Worm (Caenorhabditis elegans) whole organism, dauer: ENCODE measurements around the gene C32D5.12.

Experiments
- unc-62 ChIP-seq: sonication (generic microtip); optimal IDR thresholded peaks from 2 replicates; lab custom pipeline; 2017; ENCODE audit warnings: missing biosample characterization, missing genetic modification reagents, missing genetic modification characterization

Gene C32D5.12

ce11 chrII:6343893-6344292 lies 14.9 kb downstream of the C32D5.12 start, which contains the start of gene txt-18:
TSS of gene txt-18 (plus strand) at chrII:6344072.
- TF ChIP-seq unc-62 (GFP tag; lab: Kevin White, UChicago) = no peak

- no peak for TF ChIP-seq unc-62 (GFP tag; lab: Kevin White, UChicago)
Measured at ce11 chrII:6342455-6342854, 16.4 kb downstream of the C32D5.12 start.

- TF ChIP-seq unc-62 (GFP tag; lab: Kevin White, UChicago) = no peak
Measured at ce11 chrII:6341076-6341475, 17.7 kb downstream of the C32D5.12 start.

- no peak for TF ChIP-seq unc-62 (GFP tag; lab: Kevin White, UChicago)
Measured at ce11 chrII:6339948-6340347, 18.9 kb downstream of the C32D5.12 start, which contains the start of gene C32D5.7. TSS of gene C32D5.7 (minus strand) at chrII:6340048.

- no peak for TF ChIP-seq unc-62 (GFP tag; lab: Kevin White, UChicago)
Measured at ce11 chrII:6339511-6339910, 19.3 kb downstream of the C32D5.12 start.

- TF ChIP-seq unc-62 (GFP tag; lab: Kevin White, UChicago) = no peak
Measured at ce11 chrII:6335358-6335757, 23.4 kb downstream of the C32D5.12 start, which contains the start of gene C32D5.14. TSS of gene C32D5.14 (plus strand) at chrII:6335488.

- no peak for TF ChIP-seq unc-62 (GFP tag; lab: Kevin White, UChicago)
Measured at ce11 chrII:6334745-6335260, 24.0 kb downstream of the C32D5.12 start.

- no peak for TF ChIP-seq unc-62 (GFP tag; lab: Kevin White, UChicago)
Measured at ce11 chrII:6333887-6334286, 24.9 kb downstream of the C32D5.12 start, which contains the start of gene ttc-39B. TSS of gene ttc-39B (minus strand) at chrII:6333987.

ce11 chrII:6331222-6331830 lies 27.5 kb downstream of the C32D5.12 start, which contains the start of gene set-4:
TSS of gene set-4 (minus strand) at chrII:6331341.
- no peak for TF ChIP-seq unc-62 (GFP tag; lab: Kevin White, UChicago)

- TF ChIP-seq unc-62 (GFP tag; lab: Kevin White, UChicago) = no peak
Measured at ce11 chrII:6328672-6329071, 30.1 kb downstream of the C32D5.12 start.

ce11 chrII:6327317-6327716 lies 31.5 kb downstream of the C32D5.12 start:
- no peak for TF ChIP-seq unc-62 (GFP tag; lab: Kevin White, UChicago)

ce11 chrII:6324086-6324485 lies 34.7 kb downstream of the C32D5.12 start, which contains the start of gene sma-6:
TSS of gene sma-6 (plus strand) at chrII:6324484.
- TF ChIP-seq unc-62 (GFP tag; lab: Kevin White, UChicago) = no peak

- TF ChIP-seq unc-62 (GFP tag; lab: Kevin White, UChicago) = no peak
Measured at ce11 chrII:6322979-6323378, 35.8 kb downstream of the C32D5.12 start, which contains the start of gene C32D5.4. TSS of gene C32D5.4 (minus strand) at chrII:6323079.

ce11 chrII:6322081-6322480 lies 36.7 kb downstream of the C32D5.12 start:
- TF ChIP-seq unc-62 (GFP tag; lab: Kevin White, UChicago) = no peak

- no peak for TF ChIP-seq unc-62 (GFP tag; lab: Kevin White, UChicago)
Measured at ce11 chrII:6320655-6321388, 38.0 kb downstream of the C32D5.12 start, which contains the start of gene efr-3. TSS of gene efr-3 (minus strand) at chrII:6321159.

ce11 chrII:6311888-6312287 lies 46.9 kb downstream of the C32D5.12 start:
- TF ChIP-seq unc-62 (GFP tag; lab: Kevin White, UChicago) = no peak
